Worm (Caenorhabditis elegans) whole organism, L4/young adult: ENCODE measurements around the gene AC7.3.

Experiments
- W03F9.2 ChIP-seq: fragments of 150-350 bp; optimal IDR thresholded peaks from 2 replicates; lab custom pipeline; 2014; ENCODE audit warnings: missing biosample characterization, missing genetic modification characterization
- dao-5 ChIP-seq: sonication (generic microtip); optimal IDR thresholded peaks from 2 replicates; lab custom pipeline; 2016; ENCODE audit warnings: missing genotype, missing genetic modification characterization, moderate library complexity, missing compliant biosample characterization
- him-1 ChIP-seq: sonication (generic microtip); optimal IDR thresholded peaks from 2 replicates; lab custom pipeline; 2016; ENCODE audit warnings: missing genotype, missing genetic modification reagents, missing genetic modification characterization, missing compliant biosample characterization

ce11 chrIV:5093462-5093861 lies 18.2 kb upstream of the AC7.3 start:
- no peak for TF ChIP-seq W03F9.2 (tag; lab: Kevin White, UChicago)
- TF ChIP-seq him-1 (tag; lab: Kevin White, UChicago): no peak
- TF ChIP-seq dao-5: no peak
